Worm (Caenorhabditis elegans): ENCODE data around the gene F47C12.8.
A peak's percentile ranks its signal among the peaks of the same experiment; 100 is the strongest.

F47C12.8 gene

ce11 chrIV:4034883-4035282 lies 36.5 kb upstream of the F47C12.8 start, which contains the start of gene hlh-30 (continued):
- peak; percentile 30 for TF ChIP-seq fkh-10 (GFP tag; optimal IDR thresholded peaks at IDR 0.05)
- TF ChIP-seq nhr-6 (tag; optimal IDR thresholded peaks at IDR 0.05), result peak; percentile 20
- TF ChIP-seq nhr-28 (tag; optimal IDR thresholded peaks at IDR 0.05), result peak; percentile 9
- TF ChIP-seq dmd-6 (GFP tag; IDR thresholded peaks at IDR 0.05), result peak; percentile 70
- peak; percentile 68 for TF ChIP-seq F37D6.2 (tag; optimal IDR thresholded peaks at IDR 0.05)
- TF ChIP-seq daf-16 (GFP tag; optimal IDR thresholded peaks at IDR 0.05), result no peak
- TF ChIP-seq daf-16 (tag; optimal IDR thresholded peaks at IDR 0.05), result peak; percentile 12
- no peak for TF ChIP-seq lin-29 (GFP tag; IDR thresholded peaks at IDR 0.05)
- TF ChIP-seq dve-1 (tag; optimal IDR thresholded peaks at IDR 0.05; ENCODE audit: insufficient read depth), result peak; percentile 29
- peak; percentile 67 for TF ChIP-seq mep-1 (tag; optimal IDR thresholded peaks at IDR 0.05)
- peak; percentile 76 for TF ChIP-seq ctbp-1 (GFP tag; IDR thresholded peaks at IDR 0.05)
- TF ChIP-seq fos-1 (tag; optimal IDR thresholded peaks at IDR 0.05), result no peak
- TF ChIP-seq mdl-1 (tag; optimal IDR thresholded peaks at IDR 0.05), result peak in 1 of 2 experiments; percentile 35
- TF ChIP-seq lin-38 (GFP tag; IDR thresholded peaks at IDR 0.05), result peak; percentile 38; the same call in 1 of the 2 replicates
- TF ChIP-seq ceh-28 (tag; optimal IDR thresholded peaks at IDR 0.05), result no peak
- no peak for TF ChIP-seq unc-130 (GFP tag; optimal IDR thresholded peaks at IDR 0.05)
- peak in 1 of 2 experiments; percentile 71 for TF ChIP-seq lsy-2 (tag; optimal IDR thresholded peaks at IDR 0.05)
- 0 out of 2 replicates have a peak, but pooled peaks have one; percentile 10 for TF ChIP-seq ceh-44 (GFP tag; IDR thresholded peaks at IDR 0.05)
- peak in 1 of 2 experiments; percentile 73 for TF ChIP-seq hif-1 (tag; optimal IDR thresholded peaks at IDR 0.05)
- peak; percentile 82 for TF ChIP-seq aha-1 (tag)
- no peak for TF ChIP-seq daf-12 (tag; optimal IDR thresholded peaks at IDR 0.05)
- peak; percentile 47 for TF ChIP-seq hlh-11 (tag; optimal IDR thresholded peaks at IDR 0.05)
- TF ChIP-seq saeg-2 (GFP tag; IDR thresholded peaks at IDR 0.05), result no peak
- TF ChIP-seq pha-4 (GFP tag; IDR thresholded peaks at IDR 0.05), result 0 out of 2 replicates have a peak, but pooled peaks have one; percentile 7
- no peak for TF ChIP-seq pha-4 (tag; optimal IDR thresholded peaks at IDR 0.05)
- no peak for TF ChIP-seq zag-1 (tag; optimal IDR thresholded peaks at IDR 0.05)
- no peak for TF ChIP-seq pqm-1 (tag; optimal IDR thresholded peaks at IDR 0.05)
- no peak for TF ChIP-seq spr-3 (GFP tag; optimal IDR thresholded peaks at IDR 0.05)
- no peak for TF ChIP-seq egl-27 (tag; optimal IDR thresholded peaks at IDR 0.05)

ce11 chrIV:4033490-4033889 lies 35.1 kb upstream of the F47C12.8 start:
- peak; percentile 25 for TF ChIP-seq dpl-1 (GFP tag; optimal IDR thresholded peaks at IDR 0.05)
- peak in 1 of 2 experiments; percentile 97 for TF ChIP-seq unc-62 (GFP tag; optimal IDR thresholded peaks at IDR 0.05 in 1 of 2)
- TF ChIP-seq unc-62 (tag; optimal IDR thresholded peaks at IDR 0.05), result no peak
- peak in 1 of 2 experiments; percentile 27 for TF ChIP-seq daf-16 (GFP tag; optimal IDR thresholded peaks at IDR 0.05)
- TF ChIP-seq daf-16 (tag; optimal IDR thresholded peaks at IDR 0.05), result peak; percentile 80
- no peak for TF ChIP-seq ceh-32 (tag; optimal IDR thresholded peaks at IDR 0.05; ENCODE audit: poor library complexity)
- TF ChIP-seq madf-9 (GFP tag; conservative IDR thresholded peaks at IDR 0.05), result no peak
- TF ChIP-seq php-3 (GFP tag; IDR thresholded peaks at IDR 0.05), result no peak
- peak; percentile 88 for TF ChIP-seq aha-1 (tag)
- TF ChIP-seq ama-1 (optimal IDR thresholded peaks at IDR 0.05), result no peak
- no peak for TF ChIP-seq ceh-44 (GFP tag; IDR thresholded peaks at IDR 0.05)
- peak; percentile 12 for TF ChIP-seq hlh-11 (tag; optimal IDR thresholded peaks at IDR 0.05)
- peak; percentile 15 for TF ChIP-seq nhr-28 (tag; optimal IDR thresholded peaks at IDR 0.05)
- TF ChIP-seq nhr-10 (tag; optimal IDR thresholded peaks at IDR 0.05), result no peak
- TF ChIP-seq lsy-2 (tag; optimal IDR thresholded peaks at IDR 0.05), result peak in 1 of 2 experiments; percentile 21
- peak; percentile 2 for TF ChIP-seq dve-1 (tag; optimal IDR thresholded peaks at IDR 0.05; ENCODE audit: insufficient read depth)

- TF ChIP-seq egl-43 (GFP tag; IDR thresholded peaks at IDR 0.05) (no peak), hif-1 (tag; optimal IDR thresholded peaks at IDR 0.05) (no peak), lin-39 (tag; optimal IDR thresholded peaks at IDR 0.05) (no peak), lin-1 (GFP tag; IDR thresholded peaks at IDR 0.05) (no peak), nhr-28 (tag; optimal IDR thresholded peaks at IDR 0.05) (peak; percentile 19), duxl-1 (tag; optimal IDR thresholded peaks at IDR 0.05; ENCODE audit: poor library complexity) (no peak), mdt-29 (GFP tag; IDR thresholded peaks at IDR 0.05) (no peak), set-16 (GFP tag; IDR thresholded peaks at IDR 0.05) (no peak), sdz-12 (GFP tag; optimal IDR thresholded peaks at IDR 0.05) (no peak), T20F7.1 (GFP tag; optimal IDR thresholded peaks at IDR 0.05) (no peak), attf-4 (tag; optimal IDR thresholded peaks at IDR 0.05) (no peak), dmd-6 (GFP tag; IDR thresholded peaks at IDR 0.05) (peak; percentile 9; the same call in 1 of the 2 replicates), tra-1 (GFP tag; IDR thresholded peaks at IDR 0.05) (no peak), daf-16 (GFP tag; optimal IDR thresholded peaks at IDR 0.05) (no peak), daf-16 (tag; optimal IDR thresholded peaks at IDR 0.05) (peak; percentile 32)
These were observed 33.9 kb upstream of the F47C12.8 start for ce11 chrIV:4032350-4032749.
